Worm (Caenorhabditis elegans) whole organism, L3 larva: ENCODE measurements around the gene F17H10.2.

Experiments used
- ZK546.5 ChIP-seq: sonication (generic microtip); optimal IDR thresholded peaks from 2 replicates; lab custom pipeline; 2017; ENCODE audit warnings: missing biosample characterization, missing genetic modification characterization
- aly-2 ChIP-seq: fragments of 150-350 bp; optimal IDR thresholded peaks from 2 replicates; lab custom pipeline; 2014; ENCODE audit warnings: missing biosample characterization, missing genetic modification characterization
- ceh-28 ChIP-seq: fragments of 150-350 bp; optimal IDR thresholded peaks from 2 replicates; lab custom pipeline; 2014; ENCODE audit warnings: missing biosample characterization, missing genetic modification reagents, missing genetic modification characterization
- ceh-9 ChIP-seq: sonication (generic microtip); optimal IDR thresholded peaks from 2 replicates; lab custom pipeline; 2018; ENCODE audit warnings: missing biosample characterization, missing genetic modification characterization
- egl-5 ChIP-seq: fragments of 150-350 bp; optimal IDR thresholded peaks from 2 replicates; lab custom pipeline; 2017; ENCODE audit warnings: missing biosample characterization, missing genetic modification reagents, missing genetic modification characterization, inconsistent platforms
- elt-1 ChIP-seq: fragments of 150-350 bp; optimal IDR thresholded peaks from 2 replicates; lab custom pipeline; 2014; ENCODE audit warnings: missing biosample characterization, missing genetic modification characterization
- elt-2 ChIP-seq: sonication (generic microtip); optimal IDR thresholded peaks from 2 replicates; lab custom pipeline; 2016; ENCODE audit warnings: missing genetic modification reagents, mild to moderate bottlenecking, missing genetic modification characterization, missing compliant biosample characterization
- eor-1 ChIP-seq, 2 experiments: fragments of 150-350 bp; optimal IDR thresholded peaks; 2 replicates each; lab custom pipeline; 2014 to 2018; ENCODE audit warnings: missing biosample characterization in 2 of 2, missing genetic modification characterization in 2 of 2
- fkh-10 ChIP-seq: sonication (generic microtip); optimal IDR thresholded peaks from 2 replicates; lab custom pipeline; 2017; ENCODE audit warnings: missing biosample characterization, missing genetic modification reagents, missing genetic modification characterization
- fkh-2 ChIP-seq: fragments of 150-350 bp; optimal IDR thresholded peaks from 2 replicates; lab custom pipeline; 2014; ENCODE audit warnings: missing biosample characterization, missing genetic modification reagents, missing genetic modification characterization
- fos-1 ChIP-seq: fragments of 150-350 bp; optimal IDR thresholded peaks from 2 replicates; lab custom pipeline; 2014; ENCODE audit warnings: missing biosample characterization, missing genetic modification characterization
- hmg-11 ChIP-seq: sonication (generic microtip); optimal IDR thresholded peaks from 2 replicates; lab custom pipeline; 2016; ENCODE audit warnings: missing genetic modification characterization, missing compliant biosample characterization
- jun-1 ChIP-seq: fragments of 150-350 bp; optimal IDR thresholded peaks from 2 replicates; lab custom pipeline; 2014; ENCODE audit warnings: missing biosample characterization, missing genetic modification reagents, missing genetic modification characterization
- lin-15B ChIP-seq: fragments of 150-350 bp; optimal IDR thresholded peaks from 2 replicates; lab custom pipeline; 2014; ENCODE audit warnings: missing biosample characterization, missing genetic modification characterization
- lin-39 ChIP-seq: fragments of 150-350 bp; optimal IDR thresholded peaks from 2 replicates; lab custom pipeline; 2018; ENCODE audit warnings: missing biosample characterization, missing genetic modification reagents, missing genetic modification characterization
- lsy-12 ChIP-seq: sonication (generic microtip); optimal IDR thresholded peaks from 2 replicates; lab custom pipeline; 2016; ENCODE audit warnings: mild to moderate bottlenecking, missing genetic modification characterization, missing compliant biosample characterization
- nfya-1 ChIP-seq: sonication (generic microtip); optimal IDR thresholded peaks from 2 replicates; lab custom pipeline; 2017; ENCODE audit warnings: missing genetic modification characterization, mild to moderate bottlenecking, missing compliant biosample characterization, antibody characterized with exemption, moderate library complexity; ENCODE audit not compliant: insufficient read depth
- nhr-23 ChIP-seq: fragments of 150-350 bp; optimal IDR thresholded peaks from 2 replicates; lab custom pipeline; 2014; ENCODE audit warnings: missing biosample characterization, missing genetic modification reagents, missing genetic modification characterization
- nhr-237 ChIP-seq: fragments of 150-350 bp; optimal IDR thresholded peaks from 2 replicates; lab custom pipeline; 2014; ENCODE audit warnings: missing biosample characterization, missing genetic modification characterization
- nhr-25 ChIP-seq: sonication (generic microtip); optimal IDR thresholded peaks from 2 replicates; lab custom pipeline; 2017; ENCODE audit warnings: missing biosample characterization, missing genetic modification characterization
- nhr-28 ChIP-seq: fragments of 150-350 bp; optimal IDR thresholded peaks from 2 replicates; lab custom pipeline; 2014; ENCODE audit warnings: missing biosample characterization, missing genetic modification characterization
- nhr-76 ChIP-seq: fragments of 150-350 bp; sonication (generic microtip); optimal IDR thresholded peaks from 5 replicates; lab custom pipeline; 2014; ENCODE audit warnings: missing biosample characterization, missing genetic modification characterization
- pha-4 ChIP-seq: fragments of 150-350 bp; optimal IDR thresholded peaks from 2 replicates; lab custom pipeline; 2014; ENCODE audit warnings: missing biosample characterization, missing genetic modification reagents, missing genetic modification characterization
- pqm-1 ChIP-seq: fragments of 150-350 bp; optimal IDR thresholded peaks from 2 replicates; lab custom pipeline; 2017; ENCODE audit warnings: missing biosample characterization, missing genetic modification characterization, inconsistent platforms
- sea-2 ChIP-seq: fragments of 150-350 bp; sonication (generic microtip); optimal IDR thresholded peaks from 4 replicates; lab custom pipeline; 2014; ENCODE audit warnings: missing biosample characterization, missing genetic modification reagents, missing genetic modification characterization
- tbx-2 ChIP-seq: sonication (generic microtip); optimal IDR thresholded peaks from 2 replicates; lab custom pipeline; 2016; ENCODE audit warnings: mild to moderate bottlenecking, missing genetic modification characterization, missing compliant biosample characterization
- unc-62 ChIP-seq: fragments of 150-350 bp; sonication (generic microtip); optimal IDR thresholded peaks from 4 replicates; lab custom pipeline; 2014; ENCODE audit warnings: missing biosample characterization, missing genetic modification reagents, missing genetic modification characterization

F17H10.2 gene

ce11 chrX:13147105-13147504 is 33.5 kb downstream of the F17H10.2 start:
- peak; percentile 65 for TF ChIP-seq lin-39
- TF ChIP-seq egl-5 (tag; lab: Kevin White, UChicago) = peak; percentile 60
- TF ChIP-seq nhr-25 = peak; percentile 63
- no peak for TF ChIP-seq aly-2 (tag; lab: Kevin White, UChicago)
- no peak for TF ChIP-seq nhr-23 (tag; lab: Kevin White, UChicago)
- TF ChIP-seq nfya-1 = peak; percentile 32

ce11 chrX:13154514-13154913 is 40.9 kb downstream of the F17H10.2 start:
- TF ChIP-seq elt-1 (tag; lab: Kevin White, UChicago) (no peak), ZK546.5 (tag; lab: Kevin White, UChicago) (no peak), elt-2 (tag; lab: Kevin White, UChicago) (peak; percentile 57)

ce11 chrX:13155730-13156129 is 42.2 kb downstream of the F17H10.2 start:
- no peak for TF ChIP-seq ZK546.5 (tag; lab: Kevin White, UChicago)
- TF ChIP-seq fkh-10 (GFP tag; lab: Kevin White, UChicago) = peak; percentile 69
- TF ChIP-seq, all 47 proteins: peak for 1

ce11 chrX:13157112-13157768 is 43.7 kb downstream of the F17H10.2 start:
- TF ChIP-seq ceh-9 (tag; lab: Kevin White, UChicago) = no peak
- no peak for TF ChIP-seq fos-1
- no peak for TF ChIP-seq nfya-1
- peak; percentile 15 for TF ChIP-seq pha-4 (tag; lab: Kevin White, UChicago)
- peak; percentile 65 for TF ChIP-seq ceh-28 (tag; lab: Kevin White, UChicago)

- no peak for TF ChIP-seq lsy-12 (tag; lab: Kevin White, UChicago)
- peak; percentile 5 for TF ChIP-seq pha-4 (tag; lab: Kevin White, UChicago)
Measured at ce11 chrX:13158487-13158886, 44.9 kb downstream of the F17H10.2 start.

- TF ChIP-seq elt-2 (tag; lab: Kevin White, UChicago) (peak; percentile 97), unc-62 (GFP tag; lab: Kevin White, UChicago) (no peak), lin-15B (tag; lab: Kevin White, UChicago) (no peak), jun-1 (tag; lab: Kevin White, UChicago) (peak; percentile 49), fkh-2 (tag; lab: Kevin White, UChicago) (no peak), tbx-2 (tag; lab: Kevin White, UChicago) (no peak), fos-1 (no peak), nhr-25 (no peak), pqm-1 (peak; percentile 85), sea-2 (GFP tag; lab: Kevin White, UChicago) (no peak), hmg-11 (tag; lab: Kevin White, UChicago) (peak; percentile 22), pha-4 (tag; lab: Kevin White, UChicago) (peak; percentile 62)
Measured at ce11 chrX:13159005-13159404, 45.4 kb downstream of the F17H10.2 start.

ce11 chrX:13159890-13160289 is 46.3 kb downstream of the F17H10.2 start:
- TF ChIP-seq egl-5 (tag; lab: Kevin White, UChicago) (no peak), nhr-25 (peak; percentile 8), eor-1 (tag; optimal IDR thresholded peaks at IDR 0.05; lab: Kevin White, UChicago) (no peak), fkh-2 (tag; lab: Kevin White, UChicago) (no peak), lin-39 (no peak), aly-2 (tag; lab: Kevin White, UChicago) (no peak), elt-2 (tag; lab: Kevin White, UChicago) (peak; percentile 5), pha-4 (tag; lab: Kevin White, UChicago) (no peak), nhr-237 (tag; lab: Kevin White, UChicago) (no peak), nhr-28 (no peak), lin-15B (tag; lab: Kevin White, UChicago) (no peak)

ce11 chrX:13161778-13162177 is 48.2 kb downstream of the F17H10.2 start:
- TF ChIP-seq nhr-76 (tag; lab: Kevin White, UChicago) (no peak), pqm-1 (no peak), ZK546.5 (tag; lab: Kevin White, UChicago) (no peak), pha-4 (tag; lab: Kevin White, UChicago) (peak; percentile 65)
- TF ChIP-seq, all 47 proteins: peak for 1
